Worm (Caenorhabditis elegans) whole organism, mixed stage, embryonic: Measurements from ENCODE around the gene rhgf-1.

Experiments used
- elt-3 ChIP-seq: fragments of 150-350 bp; optimal IDR thresholded peaks from 2 replicates; lab custom pipeline; 2014; ENCODE audit warnings: missing biosample characterization, missing genetic modification characterization
- nhr-76 ChIP-seq: sonication (generic microtip); optimal IDR thresholded peaks from 2 replicates; lab custom pipeline; 2017; ENCODE audit warnings: missing biosample characterization, missing genetic modification characterization
- sptf-1 ChIP-seq: sonication (generic microtip); optimal IDR thresholded peaks from 2 replicates; lab custom pipeline; 2017; ENCODE audit warnings: mild to moderate bottlenecking, missing genetic modification characterization, moderate library complexity, missing compliant biosample characterization
- unc-39 ChIP-seq: fragments of 150-350 bp; optimal IDR thresholded peaks from 2 replicates; lab custom pipeline; 2014; ENCODE audit warnings: missing biosample characterization, missing genetic modification characterization

DNA sequence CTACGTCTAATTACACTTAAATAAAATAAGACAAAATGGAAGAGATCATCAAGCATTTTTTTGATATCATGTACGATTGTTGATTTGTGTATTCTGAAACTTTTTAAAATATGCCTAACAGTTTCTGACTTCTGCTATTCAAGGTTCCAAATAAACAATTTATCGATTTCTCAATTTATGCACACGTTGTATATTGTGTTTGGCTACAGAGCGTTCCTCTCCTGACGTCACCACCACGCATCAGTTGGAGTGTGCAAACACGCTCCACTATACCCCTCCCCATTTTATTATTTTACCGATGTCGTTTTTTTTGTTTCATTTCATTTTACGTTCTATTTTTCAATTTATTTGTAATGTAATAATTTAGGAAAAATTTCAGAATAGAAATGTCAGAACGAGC is 16.7 kb downstream of the rhgf-1 start, which contains the start of gene plpp-1.3:
- TF ChIP-seq nhr-76 (no peak), unc-39 (tag; lab: Kevin White, UChicago) (no peak), elt-3 (no peak), sptf-1 (tag; lab: Kevin White, UChicago) (no peak)
